Fruit fly (Drosophila melanogaster): ENCODE measurements around the gene CG45075.

CG45075 gene

DNA sequence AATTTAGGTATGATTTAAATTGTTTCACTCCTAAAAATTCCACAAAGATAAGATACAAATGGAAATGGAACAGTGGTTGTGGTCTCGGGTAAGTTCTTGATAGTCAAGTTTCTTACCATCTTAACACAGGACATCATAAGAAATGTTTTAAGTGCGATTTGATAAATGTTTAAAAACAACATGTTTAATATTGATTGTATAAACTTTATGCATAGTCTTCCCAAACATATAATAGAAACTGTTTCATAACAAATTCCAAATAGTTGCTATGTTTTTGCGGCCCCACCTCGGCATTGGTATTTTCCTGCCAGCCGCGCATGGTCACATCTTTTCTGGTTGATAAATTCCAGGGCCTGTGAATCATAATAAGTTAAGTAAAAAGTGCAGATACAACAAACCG lies 33.6 kb downstream of the CG45075 start, which contains the start of gene Arpc4 (continued):
- peak; percentile 80 for TF ChIP-seq Ptx1 (GFP tag; IDR thresholded peaks at IDR 0.05)
- peak; percentile 60 for TF ChIP-seq ttk (GFP tag; IDR thresholded peaks at IDR 0.05)
- TF ChIP-seq crc (GFP tag; optimal IDR thresholded peaks at IDR 0.05): peak; percentile 25
- TF ChIP-seq repo (GFP tag; optimal IDR thresholded peaks at IDR 0.05): peak; percentile 19
- TF ChIP-seq CG2120 (GFP tag; optimal IDR thresholded peaks at IDR 0.05): peak; percentile 80
- TF ChIP-seq stwl (tag; optimal IDR thresholded peaks at IDR 0.05): peak; percentile 83
- peak; percentile 54 for TF ChIP-seq CG13624 (GFP tag; optimal IDR thresholded peaks at IDR 0.05)
- TF ChIP-seq MESR4 (GFP tag; optimal IDR thresholded peaks at IDR 0.05): no peak
- TF ChIP-seq CG12391 (tag; optimal IDR thresholded peaks at IDR 0.05): peak; percentile 75
- TF ChIP-seq ab (GFP tag; optimal IDR thresholded peaks at IDR 0.05): no peak
- TF ChIP-seq H2.0 (GFP tag; IDR thresholded peaks at IDR 0.05): peak; percentile 64
- no peak for TF ChIP-seq Hr78 (GFP tag; optimal IDR thresholded peaks at IDR 0.05)
- peak in 1 of 2 experiments; percentile 53 for TF ChIP-seq Pdp1 (GFP tag; optimal IDR thresholded peaks at IDR 0.05)
- peak; percentile 33 for TF ChIP-seq CG13775 (GFP tag; optimal IDR thresholded peaks at IDR 0.05)
- no peak for TF ChIP-seq org-1 (GFP tag; optimal IDR thresholded peaks at IDR 0.05)
- no peak for TF ChIP-seq CG6791 (GFP tag; IDR thresholded peaks at IDR 0.05; ENCODE audit: partially characterized antibody)
- no peak for TF ChIP-seq oc (tag; optimal IDR thresholded peaks at IDR 0.05)
- peak; percentile 92 for TF ChIP-seq Med (GFP tag)
- no peak for TF ChIP-seq CG6654 (GFP tag; optimal IDR thresholded peaks at IDR 0.05)
- TF ChIP-seq abd-A (tag; optimal IDR thresholded peaks at IDR 0.05): no peak
- TF ChIP-seq en (GFP tag; optimal IDR thresholded peaks at IDR 0.05): no peak
- TF ChIP-seq crp (GFP tag; optimal IDR thresholded peaks at IDR 0.05): no peak
- no peak for TF ChIP-seq fd3F (GFP tag; optimal IDR thresholded peaks at IDR 0.05)
- no peak for TF ChIP-seq crol (GFP tag; IDR thresholded peaks at IDR 0.05)
- TF ChIP-seq CG2129 (GFP tag; IDR thresholded peaks at IDR 0.05; ENCODE audit: partially characterized antibody): no peak
- TF ChIP-seq gem (tag; optimal IDR thresholded peaks at IDR 0.05): peak; percentile 76
- peak; percentile 22 for TF ChIP-seq CG8944 (GFP tag; optimal IDR thresholded peaks at IDR 0.05)
- no peak for TF ChIP-seq Eip74EF (GFP tag; optimal IDR thresholded peaks at IDR 0.05)
- no peak for TF ChIP-seq NC2α (GFP tag; optimal IDR thresholded peaks at IDR 0.05)
- peak; percentile 79 for TF ChIP-seq CG9932 (GFP tag; IDR thresholded peaks at IDR 0.05)
- TF ChIP-seq B-H2 (GFP tag; optimal IDR thresholded peaks at IDR 0.05): no peak
- TF ChIP-seq CG8765 (GFP tag; IDR thresholded peaks at IDR 0.05): peak; percentile 42; the same call in 1 of the 2 replicates
- peak; percentile 63 for TF ChIP-seq al (GFP tag; IDR thresholded peaks at IDR 0.05)
- no peak for TF ChIP-seq CG15479 (GFP tag; optimal IDR thresholded peaks at IDR 0.05)
- TF ChIP-seq CG5245 (GFP tag; optimal IDR thresholded peaks at IDR 0.05): no peak
- TF ChIP-seq Oaz (GFP tag; IDR thresholded peaks at IDR 0.05): peak; percentile 72
- peak; percentile 51 for TF ChIP-seq pum (GFP tag; optimal IDR thresholded peaks at IDR 0.05)
- 0 out of 2 replicates have a peak, but pooled peaks have one; percentile 21 for TF ChIP-seq wor (GFP tag; IDR thresholded peaks at IDR 0.05)
- TF ChIP-seq CG10979 (tag; optimal IDR thresholded peaks at IDR 0.05): peak; percentile 50
- TF ChIP-seq CG11695 (GFP tag; IDR thresholded peaks at IDR 0.05): peak; percentile 35; the same call in 1 of the 3 replicates
- TF ChIP-seq Lhr (GFP tag; optimal IDR thresholded peaks at IDR 0.05): peak; percentile 65
- peak; percentile 67; the same call in 2 of the 3 replicates for TF ChIP-seq CG14050 (GFP tag; IDR thresholded peaks at IDR 0.05)
- 0 out of 2 replicates have a peak, but pooled peaks have one; percentile 19 for TF ChIP-seq Dref (GFP tag; IDR thresholded peaks at IDR 0.05)
- TF ChIP-seq fd64A (GFP tag; optimal IDR thresholded peaks at IDR 0.05): no peak
- TF ChIP-seq GATAe (GFP tag; conservative IDR thresholded peaks at IDR 0.05): no peak
- peak; percentile 90 for TF ChIP-seq Ets65A (GFP tag)
- TF ChIP-seq Ets97D (GFP tag; optimal IDR thresholded peaks at IDR 0.05): peak; percentile 57
- TF ChIP-seq CG5953 (GFP tag; IDR thresholded peaks at IDR 0.05): peak; percentile 69
- TF ChIP-seq ac (GFP tag; optimal IDR thresholded peaks at IDR 0.05): no peak
- no peak for TF ChIP-seq CG11696 (GFP tag; IDR thresholded peaks at IDR 0.05)
- TF ChIP-seq Adf1 (GFP tag; IDR thresholded peaks at IDR 0.05): peak; percentile 46

All from whole organism, embryonic.